Fruit fly (Drosophila melanogaster) whole organism, embryonic: ENCODE data around the gene Ubc4.

Experiments
- Ada2b ChIP-seq: fragments of 200-800 bp; sonication (Bioruptor generic); IDR thresholded peaks from 2 replicates; pipeline ENCODE4 v1.3.6; 2022; ENCODE audit warnings: missing biosample characterization, missing genetic modification characterization
- Bgb ChIP-seq: fragments of 200-800 bp; sonication (Bioruptor generic); IDR thresholded peaks from 2 replicates; pipeline ENCODE4 v1.3.6; 2022; ENCODE audit warnings: missing biosample characterization, missing genetic modification characterization; ENCODE audit not compliant: partially characterized antibody
- CG10209 ChIP-seq: fragments of 200-800 bp; sonication (Bioruptor generic); optimal IDR thresholded peaks from 3 replicates; lab custom pipeline; 2017; ENCODE audit warnings: missing biosample characterization, mild to moderate bottlenecking, missing genetic modification characterization, missing genetic modification reagents
- CG10543 ChIP-seq: fragments of 200-800 bp; sonication (Bioruptor generic); optimal IDR thresholded peaks from 3 replicates; lab custom pipeline; 2017; ENCODE audit warnings: missing biosample characterization, mild to moderate bottlenecking, missing genetic modification characterization, moderate library complexity
- CG11560 ChIP-seq: fragments of 200-800 bp; sonication (Bioruptor generic); IDR thresholded peaks from 3 replicates; pipeline ENCODE4 v1.3.6; 2022; ENCODE audit warnings: missing biosample characterization, missing genetic modification characterization
- CG12219 ChIP-seq: fragments of 200-800 bp; sonication (Bioruptor generic); optimal IDR thresholded peaks from 3 replicates; lab custom pipeline; 2018; ENCODE audit warnings: missing biosample characterization, mild to moderate bottlenecking, missing genetic modification characterization
- CG12659 ChIP-seq: fragments of 200-800 bp; sonication (Bioruptor generic); optimal IDR thresholded peaks from 3 replicates; lab custom pipeline; 2017; ENCODE audit warnings: mild to moderate bottlenecking, missing biosample characterization, missing genetic modification reagents, missing genetic modification characterization
- CG12769 ChIP-seq: fragments of 200-800 bp; sonication (Bioruptor generic); optimal IDR thresholded peaks from 2 replicates; lab custom pipeline; 2019; ENCODE audit warnings: missing biosample characterization, mild to moderate bottlenecking, missing genetic modification characterization, moderate library complexity
- CG13296 ChIP-seq: fragments of 200-800 bp; sonication (Bioruptor generic); optimal IDR thresholded peaks from 3 replicates; lab custom pipeline; 2018; ENCODE audit warnings: missing biosample characterization, mild to moderate bottlenecking, missing genetic modification characterization
- CG13624 ChIP-seq: fragments of 200-800 bp; sonication (Bioruptor generic); optimal IDR thresholded peaks from 2 replicates; lab custom pipeline; 2016; ENCODE audit warnings: missing biosample characterization, missing genetic modification characterization
- CG1647 ChIP-seq: fragments of 200-800 bp; sonication (Bioruptor generic); optimal IDR thresholded peaks from 3 replicates; lab custom pipeline; 2016; ENCODE audit warnings: missing biosample characterization, missing genetic modification characterization
- CG17359 ChIP-seq: fragments of 200-800 bp; sonication (Bioruptor generic); optimal IDR thresholded peaks from 3 replicates; lab custom pipeline; 2018; ENCODE audit warnings: missing biosample characterization, mild to moderate bottlenecking, missing genetic modification characterization, moderate library complexity
- CG1832 ChIP-seq: fragments of 200-800 bp; sonication (Bioruptor generic); optimal IDR thresholded peaks from 2 replicates; lab custom pipeline; 2017; ENCODE audit warnings: missing biosample characterization, mild to moderate bottlenecking, missing genetic modification characterization, inconsistent platforms
- CG2712 ChIP-seq: fragments of 200-800 bp; optimal IDR thresholded peaks from 3 replicates; lab custom pipeline; 2019; ENCODE audit warnings: missing biosample characterization, mild to moderate bottlenecking, missing genetic modification characterization, moderate library complexity
- CG3065 ChIP-seq: fragments of 200-800 bp; sonication (Bioruptor generic); optimal IDR thresholded peaks from 2 replicates; lab custom pipeline; 2016; ENCODE audit warnings: missing biosample characterization, missing genetic modification characterization
- CG4404 ChIP-seq: fragments of 200-800 bp; sonication (Bioruptor generic); IDR thresholded peaks from 2 replicates; pipeline ENCODE4 v1.3.6; 2022; ENCODE audit warnings: missing biosample characterization, missing genetic modification characterization
- CG4617 ChIP-seq: fragments of 200-800 bp; sonication (Bioruptor generic); optimal IDR thresholded peaks from 3 replicates; lab custom pipeline; 2016; ENCODE audit warnings: missing biosample characterization, missing genetic modification characterization, borderline replicate concordance
- CG5953 ChIP-seq: fragments of 200-800 bp; sonication (Bioruptor generic); IDR thresholded peaks from 2 replicates; pipeline ENCODE4 v1.3.6; 2022; ENCODE audit warnings: missing biosample characterization, missing genetic modification characterization
- CG6175 ChIP-seq: fragments of 200-800 bp; sonication (Bioruptor generic); IDR thresholded peaks from 3 replicates; pipeline ENCODE4 v1.3.6; 2022; ENCODE audit warnings: missing biosample characterization, missing genetic modification characterization
- CG6272 ChIP-seq: fragments of 200-800 bp; sonication (Bioruptor generic); IDR thresholded peaks from 2 replicates; pipeline ENCODE4 v1.3.6; 2022; ENCODE audit warnings: missing biosample characterization, missing genetic modification characterization
- CG6813 ChIP-seq: fragments of 200-800 bp; sonication (Bioruptor generic); optimal IDR thresholded peaks from 2 replicates; lab custom pipeline; 2017; ENCODE audit warnings: missing biosample characterization, missing genetic modification characterization, mild to moderate bottlenecking, moderate library complexity, missing genetic modification reagents
- CG7271 ChIP-seq: fragments of 200-800 bp; sonication (Bioruptor generic); optimal IDR thresholded peaks from 2 replicates; lab custom pipeline; 2018; ENCODE audit warnings: missing biosample characterization, mild to moderate bottlenecking, missing genetic modification characterization, moderate library complexity
- CG7786 ChIP-seq: fragments of 200-800 bp; sonication (Bioruptor generic); optimal IDR thresholded peaks from 2 replicates; lab custom pipeline; 2016; ENCODE audit warnings: missing biosample characterization, missing genetic modification characterization
- CG8388 ChIP-seq: fragments of 200-800 bp; sonication (Bioruptor generic); optimal IDR thresholded peaks from 2 replicates; lab custom pipeline; 2019; ENCODE audit warnings: missing biosample characterization, mild to moderate bottlenecking, missing genetic modification characterization, moderate library complexity
- CG9437 ChIP-seq: fragments of 200-800 bp; sonication (Bioruptor generic); optimal IDR thresholded peaks from 2 replicates; lab custom pipeline; 2018; ENCODE audit warnings: missing biosample characterization, mild to moderate bottlenecking, missing genetic modification characterization
- Camta ChIP-seq: fragments of 200-800 bp; sonication (Bioruptor generic); optimal IDR thresholded peaks from 2 replicates; lab custom pipeline; 2016; ENCODE audit warnings: missing biosample characterization, missing genetic modification characterization
- H2.0 ChIP-seq: fragments of 200-800 bp; sonication (Bioruptor generic); IDR thresholded peaks from 2 replicates; pipeline ENCODE4 v1.3.6; 2022; ENCODE audit warnings: missing biosample characterization, missing genetic modification characterization
- Hmr ChIP-seq: fragments of 200-800 bp; sonication (Bioruptor generic); optimal IDR thresholded peaks from 3 replicates; lab custom pipeline; 2017; ENCODE audit warnings: mild to moderate bottlenecking, missing biosample characterization, missing genetic modification reagents, missing genetic modification characterization
- Hr39 ChIP-seq: fragments of >200 bp; optimal IDR thresholded peaks from 2 replicates; lab custom pipeline; 2017
- Mes4 ChIP-seq: fragments of 200-800 bp; sonication (Bioruptor generic); optimal IDR thresholded peaks from 2 replicates; lab custom pipeline; 2016; ENCODE audit warnings: missing biosample characterization, missing genetic modification characterization
- NFAT ChIP-seq: fragments of 200-800 bp; sonication (Bioruptor generic); IDR thresholded peaks from 2 replicates; pipeline ENCODE4 v1.3.6; 2022; ENCODE audit warnings: missing biosample characterization, missing genetic modification characterization
- Oaz ChIP-seq: fragments of 200-800 bp; sonication (Bioruptor generic); IDR thresholded peaks from 2 replicates; pipeline ENCODE4 v1.3.6; 2022; ENCODE audit warnings: missing biosample characterization, missing genetic modification characterization
- Pdp1 ChIP-seq, 2 experiments: fragments of 200-800 bp; sonication (Bioruptor generic); optimal IDR thresholded peaks; 3 replicates each; lab custom pipeline; 2016; ENCODE audit warnings: missing biosample characterization in 2 of 2, missing genetic modification characterization in 2 of 2, mild to moderate bottlenecking in 1 of 2, moderate library complexity in 1 of 2
- Scr ChIP-seq: fragments of 200-800 bp; sonication (Bioruptor generic); IDR thresholded peaks from 2 replicates; pipeline ENCODE4 v1.3.6; 2022; ENCODE audit warnings: missing biosample characterization, missing genetic modification characterization; ENCODE audit not compliant: partially characterized antibody
- Tbp ChIP-seq: fragments of >200 bp; optimal IDR thresholded peaks from 2 replicates; lab custom pipeline; 2018; ENCODE audit warnings: missing biosample characterization, missing genetic modification characterization
- amos ChIP-seq: fragments of 200-800 bp; sonication (Bioruptor generic); IDR thresholded peaks from 2 replicates; pipeline ENCODE4 v1.3.6; 2022; ENCODE audit warnings: missing biosample characterization, missing genetic modification characterization; ENCODE audit not compliant: partially characterized antibody
- bab2 ChIP-seq: fragments of 200-800 bp; sonication (Bioruptor generic); optimal IDR thresholded peaks from 2 replicates; lab custom pipeline; 2016; ENCODE audit warnings: missing biosample characterization, missing genetic modification characterization
- cg ChIP-seq: fragments of 200-800 bp; sonication (Bioruptor generic); optimal IDR thresholded peaks from 3 replicates; lab custom pipeline; 2019; ENCODE audit warnings: missing biosample characterization, mild to moderate bottlenecking, missing genetic modification characterization, moderate library complexity
- chn ChIP-seq: fragments of 200-800 bp; sonication (Bioruptor generic); optimal IDR thresholded peaks from 2 replicates; lab custom pipeline; 2016; ENCODE audit warnings: missing biosample characterization, missing genetic modification characterization
- disco-r ChIP-seq: fragments of 200-800 bp; sonication (Bioruptor generic); optimal IDR thresholded peaks from 2 replicates; lab custom pipeline; 2016; ENCODE audit warnings: missing biosample characterization, missing genetic modification characterization
- lmd ChIP-seq: fragments of 200-800 bp; sonication (Bioruptor generic); IDR thresholded peaks from 2 replicates; pipeline ENCODE4 v1.3.6; 2022; ENCODE audit warnings: missing biosample characterization, missing genetic modification characterization
- pfk ChIP-seq: fragments of 200-800 bp; sonication (Bioruptor generic); optimal IDR thresholded peaks from 2 replicates; lab custom pipeline; 2018; ENCODE audit warnings: missing biosample characterization, mild to moderate bottlenecking, missing genetic modification characterization, moderate library complexity
- psq ChIP-seq: fragments of 200-800 bp; sonication (Bioruptor generic); optimal IDR thresholded peaks from 2 replicates; lab custom pipeline; 2017; ENCODE audit warnings: missing biosample characterization, missing genetic modification characterization
- repo ChIP-seq: fragments of 200-800 bp; sonication (Bioruptor generic); optimal IDR thresholded peaks from 2 replicates; lab custom pipeline; 2016; ENCODE audit warnings: missing biosample characterization, missing genetic modification characterization
- slp2 ChIP-seq: fragments of 200-800 bp; sonication (Bioruptor generic); optimal IDR thresholded peaks from 2 replicates; lab custom pipeline; 2016; ENCODE audit warnings: missing biosample characterization, missing genetic modification characterization
- tap ChIP-seq: fragments of 200-800 bp; optimal IDR thresholded peaks from 3 replicates; lab custom pipeline; 2019; ENCODE audit warnings: missing biosample characterization, mild to moderate bottlenecking, missing genetic modification characterization, moderate library complexity
- tll ChIP-seq, 2 experiments: fragments of 200-800 bp in 1 of 2; fragments of >200 bp in 1 of 2; sonication (Bioruptor generic) in 1 of 2; optimal IDR thresholded peaks; 2 replicates each; lab custom pipeline; 2017 to 2019; ENCODE audit warnings: missing biosample characterization in 2 of 2, missing genetic modification characterization in 2 of 2, mild to moderate bottlenecking in 1 of 2, moderate library complexity in 1 of 2
- tna ChIP-seq: fragments of 200-800 bp; sonication (Bioruptor generic); IDR thresholded peaks from 2 replicates; pipeline ENCODE4 v1.3.6; 2022; ENCODE audit warnings: missing biosample characterization, missing genetic modification characterization; ENCODE audit not compliant: partially characterized antibody
- tx ChIP-seq: fragments of 200-800 bp; sonication (Bioruptor generic); optimal IDR thresholded peaks from 2 replicates; lab custom pipeline; 2016; ENCODE audit warnings: missing biosample characterization, missing genetic modification characterization

Gene Ubc4

DNA sequence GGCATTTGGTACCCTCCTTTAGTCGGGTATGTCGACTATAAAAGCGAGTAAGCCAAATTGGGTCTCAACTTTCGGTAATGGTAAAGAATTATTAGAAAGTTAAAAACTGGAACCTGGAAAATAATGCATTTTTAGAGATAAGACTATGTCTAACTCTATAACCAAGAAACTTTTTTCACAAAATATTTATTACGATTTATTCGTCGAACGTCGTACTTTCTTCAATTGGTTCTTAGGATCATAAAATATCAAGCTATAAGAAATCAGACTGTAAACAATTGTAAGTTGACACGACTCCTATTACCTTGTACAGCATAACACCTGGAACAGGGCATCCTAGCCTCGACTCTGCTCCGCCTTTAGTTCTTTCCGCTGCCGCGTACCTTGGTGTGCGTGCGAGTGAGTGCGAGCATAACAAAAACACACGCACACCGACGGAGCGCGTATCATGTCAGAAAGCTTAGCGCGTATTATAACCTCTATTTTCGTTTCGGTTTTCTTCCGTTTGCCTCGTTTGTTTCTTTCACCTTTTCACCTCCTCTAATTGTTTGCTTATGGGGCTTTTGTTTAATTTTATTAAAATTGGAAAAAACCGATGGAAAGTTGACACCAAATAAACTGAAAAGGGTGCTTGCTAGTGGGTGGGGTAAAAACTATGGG is 5.1 kb upstream of the Ubc4 start (continued):
- peak; percentile 96 for TF ChIP-seq CG2712 (tag; lab: Kevin White, UChicago)
- peak; percentile 77 for TF ChIP-seq CG4617 (GFP tag; lab: Kevin White, UChicago)
- peak; percentile 89 for TF ChIP-seq CG6813 (GFP tag; lab: Kevin White, UChicago)
- peak; percentile 89 for TF ChIP-seq CG17359
- peak; percentile 48 for TF ChIP-seq CG1832 (GFP tag; lab: Kevin White, UChicago)
- TF ChIP-seq CG12769 (tag; lab: Kevin White, UChicago), result peak; percentile 83
- TF ChIP-seq lmd, result peak; percentile 93
- peak; percentile 79; the same call in 1 of the 3 replicates for TF ChIP-seq CG6175 (GFP tag; lab: Robert Waterston, UW)
- peak; percentile 96 for TF ChIP-seq slp2
- peak; percentile 97 for TF ChIP-seq CG10209 (GFP tag; lab: Kevin White, UChicago)
- peak; percentile 85 for TF ChIP-seq Ada2b (GFP tag; lab: Robert Waterston, UW)
- peak; percentile 95 for TF ChIP-seq CG13296 (GFP tag; lab: Kevin White, UChicago)
- TF ChIP-seq CG6272, result peak; percentile 79
- TF ChIP-seq tx (GFP tag; lab: Kevin White, UChicago), result peak; percentile 97
- peak; percentile 84 for TF ChIP-seq psq (GFP tag; lab: Kevin White, UChicago)
- TF ChIP-seq disco-r (GFP tag; lab: Kevin White, UChicago), result peak; percentile 95
- peak; percentile 78 for TF ChIP-seq CG11560 (tag; lab: Robert Waterston, UW)
- no peak for TF ChIP-seq pfk (GFP tag; lab: Kevin White, UChicago)
- TF ChIP-seq CG10543 (GFP tag; lab: Kevin White, UChicago), result peak; percentile 98
- TF ChIP-seq Mes4 (GFP tag; lab: Kevin White, UChicago), result peak; percentile 95
- TF ChIP-seq Scr, result no peak
- peak; percentile 97 for TF ChIP-seq Hmr
- peak; percentile 91 for TF ChIP-seq CG8388 (GFP tag; lab: Kevin White, UChicago)
- peak; percentile 97 for TF ChIP-seq CG7786 (GFP tag; lab: Kevin White, UChicago)
- peak; percentile 88 for TF ChIP-seq CG12219 (GFP tag; lab: Kevin White, UChicago)
- TF ChIP-seq CG3065, result peak; percentile 91
- TF ChIP-seq CG9437 (GFP tag; lab: Kevin White, UChicago), result peak; percentile 95
- TF ChIP-seq CG5953 (GFP tag; lab: Robert Waterston, UW), result no peak; the same call in 1 of the 2 replicates
- TF ChIP-seq CG1647 (GFP tag; lab: Kevin White, UChicago), result peak; percentile 95
- TF ChIP-seq tap (tag; lab: Kevin White, UChicago), result peak; percentile 87
- peak; percentile 33 for TF ChIP-seq cg (GFP tag; lab: Kevin White, UChicago)
- TF ChIP-seq NFAT, result peak; percentile 76
- TF ChIP-seq CG12659 (GFP tag; lab: Kevin White, UChicago), result peak; percentile 98
- peak; percentile 93 to 97 for TF ChIP-seq Pdp1 (GFP tag; optimal IDR thresholded peaks at IDR 0.05; lab: Kevin White, UChicago)
- no peak for TF ChIP-seq Bgb (GFP tag; lab: Robert Waterston, UW)
- peak; percentile 81 for TF ChIP-seq CG4404
- TF ChIP-seq CG7271, result no peak
- TF ChIP-seq Tbp (GFP tag; lab: Kevin White, UChicago), result no peak
- TF ChIP-seq tll (GFP tag; optimal IDR thresholded peaks at IDR 0.05; lab: Kevin White, UChicago), result peak; percentile 19 to 34
- peak; percentile 98 for TF ChIP-seq CG13624
- TF ChIP-seq tna (GFP tag; lab: Robert Waterston, UW), result no peak
- TF ChIP-seq Oaz (GFP tag; lab: Robert Waterston, UW), result peak; percentile 82
- no peak for TF ChIP-seq amos (GFP tag; lab: Robert Waterston, UW)
- peak; percentile 96 for TF ChIP-seq chn (GFP tag; lab: Kevin White, UChicago)
- TF ChIP-seq H2.0, result peak; percentile 88
- peak; percentile 97 for TF ChIP-seq bab2
- peak; percentile 92 for TF ChIP-seq repo (GFP tag; lab: Kevin White, UChicago)
- TF ChIP-seq Camta, result peak; percentile 96
- no peak for TF ChIP-seq Hr39 (lab: Kevin White, UChicago)
